Fruit fly (Drosophila melanogaster): Measurements from ENCODE around the gene CG12948.

Gene CG12948

dm6 chr3R:9703273-9703672 is 44.3 kb downstream of the CG12948 start:
- TF ChIP-seq lola (GFP tag; optimal IDR thresholded peaks at IDR 0.05) (no peak), br (GFP tag; optimal IDR thresholded peaks at IDR 0.05) (no peak), Hr78 (GFP tag; optimal IDR thresholded peaks at IDR 0.05) (no peak), rgr (GFP tag; optimal IDR thresholded peaks at IDR 0.05) (no peak), CG32264 (GFP tag; optimal IDR thresholded peaks at IDR 0.05) (no peak), Dfd (GFP tag; optimal IDR thresholded peaks at IDR 0.05) (no peak), Vsx2 (GFP tag; optimal IDR thresholded peaks at IDR 0.05; ENCODE audit: partially characterized antibody) (no peak)

dm6 chr3R:9702567-9702966 is 45.0 kb downstream of the CG12948 start:
- peak; percentile 22 for TF ChIP-seq Sp1 (GFP tag; optimal IDR thresholded peaks at IDR 0.05)
- TF ChIP-seq CG32264 (GFP tag; optimal IDR thresholded peaks at IDR 0.05) = no peak
- no peak for TF ChIP-seq pan (optimal IDR thresholded peaks at IDR 0.05)
- TF ChIP-seq tai (GFP tag; optimal IDR thresholded peaks at IDR 0.05) = no peak
- no peak for TF ChIP-seq dmrt93B (GFP tag; optimal IDR thresholded peaks at IDR 0.05)
- peak; percentile 36 for TF ChIP-seq Rel (GFP tag; optimal IDR thresholded peaks at IDR 0.05)
- no peak for TF ChIP-seq Rel (tag; optimal IDR thresholded peaks at IDR 0.05)
- peak; percentile 67 for TF ChIP-seq ey (GFP tag; optimal IDR thresholded peaks at IDR 0.05)
- TF ChIP-seq dsf (GFP tag; optimal IDR thresholded peaks at IDR 0.05; ENCODE audit: borderline replicate concordance) = peak; percentile 39
- TF ChIP-seq Hr78 (GFP tag; optimal IDR thresholded peaks at IDR 0.05) = no peak
- TF ChIP-seq Myc (optimal IDR thresholded peaks at IDR 0.05) = no peak
- no peak for TF ChIP-seq usp (GFP tag; optimal IDR thresholded peaks at IDR 0.05)
- TF ChIP-seq Hnf4 (GFP tag; optimal IDR thresholded peaks at IDR 0.05) = peak; percentile 67
- TF ChIP-seq sv (GFP tag; optimal IDR thresholded peaks at IDR 0.05) = peak; percentile 91
- TF ChIP-seq Hr83 (GFP tag; optimal IDR thresholded peaks at IDR 0.05; ENCODE audit: poor library complexity, severe bottlenecking) = no peak
- TF ChIP-seq Jra (GFP tag; optimal IDR thresholded peaks at IDR 0.05) = no peak
- no peak for TF ChIP-seq dl (GFP tag; optimal IDR thresholded peaks at IDR 0.05; ENCODE audit: insufficient read depth in 1 of 2, partially characterized antibody in 2 of 2)
- TF ChIP-seq CrebA (GFP tag; optimal IDR thresholded peaks at IDR 0.05; ENCODE audit: borderline replicate concordance) = no peak
- TF ChIP-seq woc (GFP tag; optimal IDR thresholded peaks at IDR 0.05) = peak; percentile 9
- peak; percentile 74 for TF ChIP-seq h (GFP tag; optimal IDR thresholded peaks at IDR 0.05)
- peak in 1 of 2 experiments; percentile 65 for TF ChIP-seq foxo (GFP tag; optimal IDR thresholded peaks at IDR 0.05)
- TF ChIP-seq rgr (GFP tag; optimal IDR thresholded peaks at IDR 0.05) = peak; percentile 77
- peak; percentile 16 for TF ChIP-seq GATAd (GFP tag; optimal IDR thresholded peaks at IDR 0.05)
- TF ChIP-seq Mio (GFP tag; optimal IDR thresholded peaks at IDR 0.05) = no peak
- no peak for TF ChIP-seq Abd-B (GFP tag; optimal IDR thresholded peaks at IDR 0.05)
- no peak for TF ChIP-seq brk (GFP tag; optimal IDR thresholded peaks at IDR 0.05)
- no peak for TF ChIP-seq Vsx2 (GFP tag; optimal IDR thresholded peaks at IDR 0.05; ENCODE audit: partially characterized antibody)
- peak; percentile 37 for TF ChIP-seq br (GFP tag; optimal IDR thresholded peaks at IDR 0.05)
- peak; percentile 32 for TF ChIP-seq psq (GFP tag; optimal IDR thresholded peaks at IDR 0.05)
- no peak for TF ChIP-seq Dfd (GFP tag; optimal IDR thresholded peaks at IDR 0.05)
- TF ChIP-seq Dif (GFP tag; optimal IDR thresholded peaks at IDR 0.05; ENCODE audit: partially characterized antibody) = no peak
- peak; percentile 58 for TF ChIP-seq OdsH (GFP tag; optimal IDR thresholded peaks at IDR 0.05)
- peak; percentile 23 for TF ChIP-seq fru (GFP tag; optimal IDR thresholded peaks at IDR 0.05)
- TF ChIP-seq CG9705 (GFP tag; optimal IDR thresholded peaks at IDR 0.05) = no peak
- no peak for TF ChIP-seq N (GFP tag; optimal IDR thresholded peaks at IDR 0.05)
- no peak for TF ChIP-seq jim (GFP tag; optimal IDR thresholded peaks at IDR 0.05)
- TF ChIP-seq lola (GFP tag; optimal IDR thresholded peaks at IDR 0.05) = no peak
- TF ChIP-seq sage (GFP tag; optimal IDR thresholded peaks at IDR 0.05) = no peak
- TF ChIP-seq HLH106 (tag; optimal IDR thresholded peaks at IDR 0.05) = peak; percentile 38

- TF ChIP-seq Hr78 (GFP tag; optimal IDR thresholded peaks at IDR 0.05) = no peak
- peak; percentile 22 for TF ChIP-seq sage (GFP tag; optimal IDR thresholded peaks at IDR 0.05)
- TF ChIP-seq rgr (GFP tag; optimal IDR thresholded peaks at IDR 0.05) = peak; percentile 23
Observed at dm6 chr3R:9701897-9702296, 45.6 kb downstream of the CG12948 start.
